Fruit fly (Drosophila melanogaster) whole organism, pupa: ENCODE results near the gene CG31436.

ENCODE experiments used
- CG10348 ChIP-seq: fragments of 200-800 bp; sonication (Bioruptor generic); IDR thresholded peaks from 2 replicates; pipeline ENCODE4 v1.3.6; 2022; ENCODE audit warnings: missing biosample characterization, missing genetic modification characterization
- CG13204 ChIP-seq: fragments of 200-800 bp; sonication (Bioruptor generic); optimal IDR thresholded peaks from 2 replicates; lab custom pipeline; 2018; ENCODE audit warnings: missing biosample characterization, mild to moderate bottlenecking, missing genetic modification characterization, moderate library complexity
- CG15710 ChIP-seq: fragments of 200-800 bp; sonication (Bioruptor generic); optimal IDR thresholded peaks from 2 replicates; lab custom pipeline; 2018; ENCODE audit warnings: missing biosample characterization, mild to moderate bottlenecking, missing genetic modification characterization, moderate library complexity
- CG17806 ChIP-seq: fragments of 200-800 bp; sonication (Bioruptor generic); optimal IDR thresholded peaks from 2 replicates; lab custom pipeline; 2018; ENCODE audit warnings: missing biosample characterization, mild to moderate bottlenecking, missing genetic modification characterization, moderate library complexity
- CG34367 ChIP-seq: fragments of 200-800 bp; sonication (Bioruptor generic); optimal IDR thresholded peaks from 2 replicates; lab custom pipeline; 2018; ENCODE audit warnings: missing biosample characterization, mild to moderate bottlenecking, missing genetic modification characterization
- CG8159 ChIP-seq: fragments of 200-800 bp; sonication (Bioruptor generic); optimal IDR thresholded peaks from 3 replicates; lab custom pipeline; 2018; ENCODE audit warnings: missing biosample characterization, mild to moderate bottlenecking, missing genetic modification characterization, moderate library complexity
- CG9948 ChIP-seq: fragments of 200-800 bp; sonication (Bioruptor generic); optimal IDR thresholded peaks from 2 replicates; lab custom pipeline; 2018; ENCODE audit warnings: missing biosample characterization, mild to moderate bottlenecking, missing genetic modification characterization, moderate library complexity
- D1 ChIP-seq: fragments of 200-800 bp; sonication (Bioruptor generic); optimal IDR thresholded peaks from 2 replicates; lab custom pipeline; 2018; ENCODE audit warnings: missing biosample characterization, mild to moderate bottlenecking, missing genetic modification characterization, moderate library complexity
- EcR ChIP-seq: fragments of 200-800 bp; sonication (Bioruptor generic); optimal IDR thresholded peaks from 3 replicates; lab custom pipeline; 2019; ENCODE audit warnings: missing biosample characterization, missing genetic modification characterization, mild to moderate bottlenecking, moderate library complexity, missing genetic modification reagents
- Ets98B ChIP-seq: fragments of 200-800 bp; sonication (Bioruptor generic); IDR thresholded peaks from 2 replicates; pipeline ENCODE4 v1.3.6; 2022; ENCODE audit warnings: missing biosample characterization, missing genetic modification characterization
- Pif1B ChIP-seq: fragments of 200-800 bp; sonication (Bioruptor generic); optimal IDR thresholded peaks from 3 replicates; lab custom pipeline; 2016; ENCODE audit warnings: missing biosample characterization, missing genetic modification characterization
- Snoo ChIP-seq: fragments of 200-800 bp; sonication (Bioruptor generic); optimal IDR thresholded peaks from 3 replicates; lab custom pipeline; 2017; ENCODE audit warnings: missing biosample characterization, mild to moderate bottlenecking, missing genetic modification characterization, inconsistent platforms
- fd96Ca ChIP-seq: fragments of 200-800 bp; sonication (Bioruptor generic); IDR thresholded peaks from 3 replicates; pipeline ENCODE4 v1.3.6; 2022; ENCODE audit warnings: missing biosample characterization, missing genetic modification characterization
- rn ChIP-seq: fragments of 200-800 bp; sonication (Bioruptor generic); IDR thresholded peaks from 2 replicates; pipeline ENCODE4 v1.3.6; 2022; ENCODE audit warnings: missing biosample characterization, missing genetic modification characterization

- TF ChIP-seq EcR (GFP tag; lab: Kevin White, UChicago) = no peak
- no peak for TF ChIP-seq Pif1B (GFP tag; lab: Kevin White, UChicago)
- TF ChIP-seq CG13204 = no peak
- no peak for TF ChIP-seq CG15710
- no peak for TF ChIP-seq CG34367 (tag; lab: Kevin White, UChicago)
- TF ChIP-seq CG17806 (tag; lab: Kevin White, UChicago) = no peak
- TF ChIP-seq CG10348 (GFP tag; lab: Robert Waterston, UW) = no peak
- no peak for TF ChIP-seq rn (GFP tag; lab: Robert Waterston, UW)
- no peak for TF ChIP-seq fd96Ca (GFP tag; lab: Robert Waterston, UW)
- no peak for TF ChIP-seq Snoo (tag; lab: Kevin White, UChicago)
- no peak for TF ChIP-seq CG9948 (tag; lab: Kevin White, UChicago)
- no peak for TF ChIP-seq Ets98B (GFP tag; lab: Robert Waterston, UW)
- TF ChIP-seq D1 (tag; lab: Kevin White, UChicago) = no peak
- TF ChIP-seq CG8159 (tag; lab: Kevin White, UChicago) = no peak
These were observed 17.7 kb downstream of the CG31436 start for dm6 chr3R:25321681-25322080.
